Worm (Caenorhabditis elegans) whole organism, late embryonic: ENCODE measurements around the gene ZK637.12.

ENCODE experiments used
- C08G9.2 ChIP-seq: sonication (generic microtip); optimal IDR thresholded peaks from 2 replicates; lab custom pipeline; 2016; ENCODE audit warnings: mild to moderate bottlenecking, missing genetic modification characterization, moderate library complexity, missing compliant biosample characterization
- F13H6.1 ChIP-seq: sonication (generic microtip); optimal IDR thresholded peaks from 2 replicates; lab custom pipeline; 2016; ENCODE audit warnings: missing genetic modification characterization, missing compliant biosample characterization
- K02D7.2 ChIP-seq: sonication (generic microtip); optimal IDR thresholded peaks from 2 replicates; lab custom pipeline; 2017; ENCODE audit warnings: mild to moderate bottlenecking, missing genetic modification characterization, missing compliant biosample characterization
- T23F11.4 ChIP-seq: fragments of 200-800 bp; sonication (Bioruptor generic); optimal IDR thresholded peaks from 2 replicates; lab custom pipeline; 2018; ENCODE audit warnings: mild to moderate bottlenecking, missing genetic modification characterization, missing compliant biosample characterization
- ahr-1 ChIP-seq: sonication (generic microtip); optimal IDR thresholded peaks from 2 replicates; lab custom pipeline; 2016; ENCODE audit warnings: missing genetic modification characterization, missing compliant biosample characterization
- ama-1 ChIP-seq: fragments of 150-350 bp; optimal IDR thresholded peaks from 2 replicates; lab custom pipeline; 2014
- ceh-18 ChIP-seq: sonication (generic microtip); optimal IDR thresholded peaks from 2 replicates; lab custom pipeline; 2016; ENCODE audit warnings: missing genetic modification characterization, missing compliant biosample characterization
- ceh-19 ChIP-seq: fragments of 200-800 bp; sonication (Bioruptor generic); optimal IDR thresholded peaks from 2 replicates; lab custom pipeline; 2018; ENCODE audit warnings: mild to moderate bottlenecking, missing genetic modification characterization, missing compliant biosample characterization
- ceh-22 ChIP-seq: sonication (generic microtip); optimal IDR thresholded peaks from 2 replicates; lab custom pipeline; 2017; ENCODE audit warnings: missing biosample characterization, missing genetic modification characterization
- ceh-24 ChIP-seq: sonication (generic microtip); optimal IDR thresholded peaks from 2 replicates; lab custom pipeline; 2016; ENCODE audit warnings: mild to moderate bottlenecking, missing genetic modification characterization, missing compliant biosample characterization
- ceh-34 ChIP-seq: sonication (generic microtip); optimal IDR thresholded peaks from 2 replicates; lab custom pipeline; 2016; ENCODE audit warnings: mild to moderate bottlenecking, missing genetic modification characterization, missing compliant biosample characterization
- ceh-45 ChIP-seq: fragments of 200-800 bp; sonication (Bioruptor generic); IDR thresholded peaks from 2 replicates; pipeline ENCODE4 v1.3.6; 2022; ENCODE audit warnings: missing genetic modification reagents, missing genetic modification characterization, missing compliant biosample characterization
- ceh-6 ChIP-seq: fragments of 200-800 bp; sonication (Bioruptor generic); optimal IDR thresholded peaks from 2 replicates; lab custom pipeline; 2018; ENCODE audit warnings: mild to moderate bottlenecking, missing genetic modification characterization, missing compliant biosample characterization
- che-1 ChIP-seq: sonication (generic microtip); optimal IDR thresholded peaks from 2 replicates; lab custom pipeline; 2016; ENCODE audit warnings: mild to moderate bottlenecking, missing genetic modification characterization, missing compliant biosample characterization
- elt-2 ChIP-seq: sonication (generic microtip); optimal IDR thresholded peaks from 2 replicates; lab custom pipeline; 2016; ENCODE audit warnings: missing genetic modification reagents, missing genetic modification characterization, missing compliant biosample characterization
- fkh-6 ChIP-seq: sonication (generic microtip); optimal IDR thresholded peaks from 2 replicates; lab custom pipeline; 2016; ENCODE audit warnings: missing genetic modification characterization, missing compliant biosample characterization
- hlh-13 ChIP-seq: fragments of 200-800 bp; sonication (Bioruptor generic); optimal IDR thresholded peaks from 2 replicates; lab custom pipeline; 2018; ENCODE audit warnings: mild to moderate bottlenecking, missing genetic modification characterization, missing compliant biosample characterization
- hlh-30 ChIP-seq: sonication (generic microtip); optimal IDR thresholded peaks from 2 replicates; lab custom pipeline; 2017; ENCODE audit warnings: antibody characterized with exemption, missing genetic modification characterization, missing compliant biosample characterization; ENCODE audit not compliant: insufficient read depth
- hlh-6 ChIP-seq: sonication (generic microtip); optimal IDR thresholded peaks from 2 replicates; lab custom pipeline; 2016; ENCODE audit warnings: missing genotype, missing genetic modification characterization, missing compliant biosample characterization
- hlh-8 ChIP-seq: sonication (generic microtip); optimal IDR thresholded peaks from 2 replicates; lab custom pipeline; 2016; ENCODE audit warnings: missing genotype, missing genetic modification characterization, missing compliant biosample characterization
- lim-6 ChIP-seq: sonication (generic microtip); optimal IDR thresholded peaks from 2 replicates; lab custom pipeline; 2016; ENCODE audit warnings: missing genetic modification characterization, missing compliant biosample characterization
- nfya-1 ChIP-seq: sonication (generic microtip); optimal IDR thresholded peaks from 2 replicates; lab custom pipeline; 2017; ENCODE audit warnings: missing genetic modification characterization, mild to moderate bottlenecking, missing compliant biosample characterization, antibody characterized with exemption, moderate library complexity
- nhr-11 ChIP-seq: fragments of 150-350 bp; optimal IDR thresholded peaks from 2 replicates; lab custom pipeline; 2014; ENCODE audit warnings: missing biosample characterization, missing genetic modification characterization
- npax-4 ChIP-seq: sonication (generic microtip); optimal IDR thresholded peaks from 2 replicates; lab custom pipeline; 2016; ENCODE audit warnings: missing genetic modification characterization, missing compliant biosample characterization
- pat-9 ChIP-seq: fragments of 200-800 bp; sonication (Bioruptor generic); optimal IDR thresholded peaks from 2 replicates; lab custom pipeline; 2018; ENCODE audit warnings: mild to moderate bottlenecking, missing genetic modification characterization, moderate library complexity, missing compliant biosample characterization
- pax-1 ChIP-seq: fragments of 150-350 bp; optimal IDR thresholded peaks from 2 replicates; lab custom pipeline; 2014; ENCODE audit warnings: missing biosample characterization, missing genetic modification characterization
- pros-1 ChIP-seq: fragments of 150-350 bp; optimal IDR thresholded peaks from 2 replicates; lab custom pipeline; 2014; ENCODE audit warnings: missing biosample characterization, missing genetic modification reagents, missing genetic modification characterization
- rnt-1 ChIP-seq: sonication (generic microtip); optimal IDR thresholded peaks from 2 replicates; lab custom pipeline; 2016; ENCODE audit warnings: missing genetic modification characterization, missing compliant biosample characterization
- sdc-2 ChIP-seq: sonication (generic microtip); optimal IDR thresholded peaks from 2 replicates; lab custom pipeline; 2016; ENCODE audit warnings: missing genotype, missing genetic modification characterization, missing compliant biosample characterization
- sox-2 ChIP-seq: fragments of 200-800 bp; sonication (Bioruptor generic); IDR thresholded peaks from 2 replicates; pipeline ENCODE4 v1.3.6; 2022; ENCODE audit warnings: missing genetic modification reagents, missing genetic modification characterization, missing compliant biosample characterization
- sox-4 ChIP-seq: sonication (generic microtip); optimal IDR thresholded peaks from 2 replicates; lab custom pipeline; 2017; ENCODE audit warnings: mild to moderate bottlenecking, missing genetic modification characterization, inconsistent platforms, missing compliant biosample characterization
- ttx-3 ChIP-seq: sonication (generic microtip); optimal IDR thresholded peaks from 2 replicates; lab custom pipeline; 2016; ENCODE audit warnings: missing genetic modification reagents, missing genetic modification characterization, missing compliant biosample characterization
- unc-55 ChIP-seq: sonication (generic microtip); optimal IDR thresholded peaks from 2 replicates; lab custom pipeline; 2017; ENCODE audit warnings: missing biosample characterization, missing genetic modification reagents, missing genetic modification characterization
- unc-86 ChIP-seq: sonication (generic microtip); optimal IDR thresholded peaks from 2 replicates; lab custom pipeline; 2016; ENCODE audit warnings: missing genetic modification characterization, missing compliant biosample characterization

The ZK637.12 gene

DNA sequence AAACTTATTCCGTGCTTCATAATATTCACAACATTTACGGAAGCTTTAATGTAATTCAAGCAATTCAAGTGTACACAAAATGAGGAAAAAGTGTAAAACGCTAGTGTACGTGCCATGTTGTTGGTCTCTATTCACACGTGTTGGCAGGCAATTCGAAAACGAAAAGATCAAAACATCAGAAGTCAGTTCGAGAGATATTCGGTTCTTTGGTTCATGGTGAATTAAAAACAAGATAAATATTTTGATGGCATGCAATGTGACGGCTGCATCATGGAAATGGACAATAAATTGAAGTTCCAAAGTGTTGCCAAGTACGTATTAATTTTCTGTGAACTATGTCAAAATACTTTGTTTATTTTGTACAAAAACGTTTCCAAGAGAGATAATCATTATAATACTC is 2.0 kb upstream of the ZK637.12 start:
- TF ChIP-seq pat-9 (tag; lab: Kevin White, UChicago) = no peak
- no peak for TF ChIP-seq sdc-2 (tag; lab: Kevin White, UChicago)
- TF ChIP-seq unc-55 = no peak
- TF ChIP-seq K02D7.2 = no peak
- TF ChIP-seq ceh-18 (tag; lab: Kevin White, UChicago) = peak; percentile 7
- no peak for TF ChIP-seq F13H6.1 (tag; lab: Kevin White, UChicago)
- TF ChIP-seq ama-1 (lab: Kevin White, UChicago) = peak; percentile 22
- peak; percentile 34 for TF ChIP-seq nfya-1 (tag; lab: Kevin White, UChicago)

DNA sequence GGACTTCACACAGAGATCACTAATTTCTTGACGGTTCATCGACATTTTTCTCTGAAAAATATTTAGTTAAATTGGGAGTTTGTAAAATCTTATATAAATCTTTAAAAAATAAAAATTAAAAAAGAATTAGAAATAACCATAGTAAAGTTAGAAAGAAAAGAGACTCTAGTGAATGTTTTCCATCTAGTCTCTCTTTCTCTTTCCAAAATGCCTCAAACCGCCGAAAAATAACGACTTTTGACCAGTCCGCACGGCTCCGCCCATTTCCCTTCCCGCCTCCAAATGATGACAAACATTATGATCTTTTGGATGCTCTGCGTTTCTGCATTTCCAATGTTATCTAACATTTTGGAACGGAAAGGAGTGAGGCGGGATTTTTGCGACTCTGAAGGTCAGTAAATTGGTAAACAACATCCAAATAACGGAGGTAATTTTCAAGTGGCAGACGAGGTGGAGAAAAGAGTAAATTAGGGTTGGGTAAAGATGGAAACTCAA is 750 bp upstream of the ZK637.12 start, which contains the start of gene glb-1:
glb-1 (minus strand) TSS at position 51 of the 495 bp plus-strand sequence.
- TF ChIP-seq unc-55 (peak; percentile 61), ama-1 (lab: Kevin White, UChicago) (no peak)

DNA sequence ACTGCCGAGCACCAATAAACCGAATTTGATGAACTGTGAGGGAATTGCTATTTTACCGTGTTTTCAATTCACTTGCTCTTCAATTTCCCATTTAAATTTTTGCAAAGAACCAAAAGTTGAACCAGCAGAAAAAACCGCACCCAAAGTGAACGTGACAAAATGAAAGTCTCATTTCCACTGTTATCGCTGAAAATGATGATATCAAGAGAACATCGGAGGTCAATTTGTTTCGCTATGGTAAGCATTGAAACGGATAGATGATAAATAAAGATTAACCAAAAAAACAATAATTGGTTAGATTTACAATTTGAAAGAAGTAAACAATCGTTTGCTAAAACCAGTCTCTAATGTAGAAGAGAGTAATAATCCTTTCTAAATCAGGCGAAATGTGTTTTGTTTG is 1.5 kb downstream of the ZK637.12 start:
- TF ChIP-seq pax-1 (tag; lab: Kevin White, UChicago) = no peak
- TF ChIP-seq nfya-1 (tag; lab: Kevin White, UChicago) = no peak
- no peak for TF ChIP-seq ttx-3 (tag; lab: Kevin White, UChicago)
- TF ChIP-seq nhr-11 (tag; lab: Kevin White, UChicago) = no peak
- no peak for TF ChIP-seq ceh-45 (GFP tag; lab: Robert Waterston, UW)
- no peak for TF ChIP-seq hlh-30 (tag; lab: Kevin White, UChicago)
- TF ChIP-seq pat-9 (tag; lab: Kevin White, UChicago) = no peak
- no peak for TF ChIP-seq ahr-1 (tag; lab: Kevin White, UChicago)
- TF ChIP-seq hlh-8 (tag; lab: Kevin White, UChicago) = no peak
- TF ChIP-seq rnt-1 = no peak
- TF ChIP-seq hlh-6 (tag; lab: Kevin White, UChicago) = no peak
- TF ChIP-seq, all 69 proteins: peak for 0

DNA sequence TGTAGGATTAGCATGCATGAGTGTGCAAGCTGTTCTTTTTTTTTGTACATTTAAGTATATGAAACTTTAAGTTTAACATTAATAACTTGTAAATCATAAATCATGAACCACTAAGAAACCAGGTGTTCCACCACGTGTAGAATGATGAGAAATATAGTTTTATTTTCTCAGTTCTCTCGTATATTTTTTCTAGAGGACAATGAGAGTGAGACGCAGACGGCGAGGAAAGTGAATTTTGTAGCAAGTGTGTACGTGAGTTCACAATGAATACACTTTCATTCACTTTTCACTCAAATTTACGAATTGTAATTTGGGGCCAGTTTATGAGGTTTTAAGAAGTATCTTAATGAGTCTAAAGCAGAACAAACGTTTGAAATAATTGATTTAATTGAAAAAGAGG is 2.5 kb downstream of the ZK637.12 start:
- peak; percentile 36 for TF ChIP-seq unc-55
- no peak for TF ChIP-seq pros-1
- TF ChIP-seq, all 69 proteins: peak for 1

DNA sequence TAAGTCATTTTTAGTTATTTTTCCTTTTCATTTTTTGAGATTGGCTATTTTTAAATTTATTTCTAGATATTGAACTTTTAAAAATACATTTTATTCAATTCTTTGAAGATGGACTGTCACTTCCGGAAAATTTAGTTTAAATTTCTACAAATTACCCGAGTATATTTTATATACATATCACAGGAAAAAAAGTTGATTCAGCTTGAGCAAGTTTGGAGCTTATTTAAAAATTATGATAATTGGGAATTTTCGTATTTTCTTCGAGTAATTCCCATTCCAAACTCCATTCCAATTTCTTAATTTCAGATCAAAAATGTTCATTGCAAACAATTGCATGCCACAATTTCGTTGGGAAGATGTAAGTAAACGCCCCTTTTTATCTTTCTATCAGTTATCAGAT is 5.7 kb downstream of the ZK637.12 start, which contains the start of gene arrd-15:
arrd-15 (plus strand) TSS at position 301 of the 400 bp plus-strand sequence.
- TF ChIP-seq ceh-34 (tag; lab: Kevin White, UChicago) (peak; percentile 26), hlh-8 (tag; lab: Kevin White, UChicago) (no peak)
- TF ChIP-seq, all 69 proteins: peak for 1

DNA sequence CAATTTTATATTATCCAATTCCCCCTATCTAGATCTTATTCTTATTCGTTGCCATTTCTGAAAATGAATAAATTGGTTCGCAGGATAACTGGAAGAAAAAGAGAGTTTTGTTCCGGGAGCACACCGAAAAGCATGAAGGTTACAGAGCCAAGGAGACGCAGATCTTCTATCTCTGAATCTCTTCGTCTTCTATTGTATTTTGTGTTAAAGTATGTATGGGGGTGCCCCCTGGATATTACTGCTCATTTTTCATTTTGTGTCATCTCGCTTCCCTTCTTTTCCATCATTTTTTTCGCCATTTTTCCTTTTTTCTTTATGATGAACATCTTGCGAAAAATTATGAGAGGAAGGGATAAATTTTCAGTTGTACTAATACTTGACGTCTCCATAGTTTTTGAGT is 9.7 kb downstream of the ZK637.12 start:
- TF ChIP-seq hlh-13 (GFP tag; lab: Kevin White, UChicago) (no peak), sox-4 (no peak), hlh-30 (tag; lab: Kevin White, UChicago) (no peak), unc-86 (tag; lab: Kevin White, UChicago) (no peak), T23F11.4 (GFP tag; lab: Kevin White, UChicago) (no peak), fkh-6 (no peak), ceh-6 (GFP tag; lab: Kevin White, UChicago) (no peak), ttx-3 (tag; lab: Kevin White, UChicago) (no peak), lim-6 (tag; lab: Kevin White, UChicago) (no peak), npax-4 (tag; lab: Kevin White, UChicago) (no peak), che-1 (tag; lab: Kevin White, UChicago) (no peak), C08G9.2 (tag; lab: Kevin White, UChicago) (no peak), ceh-19 (GFP tag; lab: Kevin White, UChicago) (no peak), pax-1 (tag; lab: Kevin White, UChicago) (no peak), elt-2 (tag; lab: Kevin White, UChicago) (no peak), ceh-22 (tag; lab: Kevin White, UChicago) (no peak), ceh-24 (no peak), sox-2 (GFP tag; lab: Robert Waterston, UW) (no peak), sdc-2 (tag; lab: Kevin White, UChicago) (no peak)
